Worm (Caenorhabditis elegans) whole organism, young adult: Measurements from ENCODE around the gene catp-6.

Experiments
- B0019.2 ChIP-seq: fragments of 200-800 bp; sonication (Bioruptor generic); conservative IDR thresholded peaks from 2 replicates; pipeline ENCODE4 v1.3.6; 2022; ENCODE audit warnings: missing genetic modification reagents, missing genetic modification characterization, missing compliant biosample characterization
- B0261.1 ChIP-seq: sonication (generic microtip); optimal IDR thresholded peaks from 2 replicates; lab custom pipeline; 2016; ENCODE audit warnings: mild to moderate bottlenecking, missing genetic modification characterization, moderate library complexity, missing compliant biosample characterization
- C06A6.2 ChIP-seq: fragments of 200-800 bp; sonication (Bioruptor generic); conservative IDR thresholded peaks from 2 replicates; pipeline ENCODE4 v1.3.6; 2022; ENCODE audit warnings: missing genetic modification characterization, missing compliant biosample characterization
- D2030.7 ChIP-seq: fragments of 200-800 bp; sonication (Bioruptor generic); IDR thresholded peaks from 2 replicates; pipeline ENCODE4 v1.3.6; 2022; ENCODE audit warnings: missing genetic modification reagents, missing genetic modification characterization, missing compliant biosample characterization
- F22D6.2 ChIP-seq: sonication (generic microtip); optimal IDR thresholded peaks from 2 replicates; lab custom pipeline; 2016; ENCODE audit warnings: mild to moderate bottlenecking, missing genetic modification characterization, missing compliant biosample characterization
- F23B12.7 ChIP-seq: sonication (generic microtip); optimal IDR thresholded peaks from 2 replicates; lab custom pipeline; 2017; ENCODE audit warnings: missing genetic modification characterization, mild to moderate bottlenecking, missing compliant biosample characterization, antibody characterized with exemption, moderate library complexity; ENCODE audit not compliant: insufficient read depth
- T26A5.8 ChIP-seq: sonication (generic microtip); optimal IDR thresholded peaks from 2 replicates; lab custom pipeline; 2016; ENCODE audit warnings: missing genetic modification characterization, missing compliant biosample characterization
- Y53G8AR.9 ChIP-seq: fragments of 200-800 bp; sonication (Bioruptor generic); conservative IDR thresholded peaks from 2 replicates; pipeline ENCODE4 v1.3.6; 2022; ENCODE audit warnings: missing genetic modification reagents, missing genetic modification characterization, missing compliant biosample characterization
- ZK185.1 ChIP-seq: sonication (generic microtip); optimal IDR thresholded peaks from 2 replicates; lab custom pipeline; 2016; ENCODE audit warnings: mild to moderate bottlenecking, missing genetic modification characterization, missing compliant biosample characterization; ENCODE audit not compliant: poor library complexity, severe bottlenecking
- atf-7 ChIP-seq: sonication (generic microtip); optimal IDR thresholded peaks from 2 replicates; lab custom pipeline; 2017; ENCODE audit warnings: mild to moderate bottlenecking, missing genetic modification characterization, missing compliant biosample characterization
- attf-5 ChIP-seq: fragments of 200-800 bp; sonication (Bioruptor generic); optimal IDR thresholded peaks from 2 replicates; lab custom pipeline; 2018; ENCODE audit warnings: mild to moderate bottlenecking, missing genetic modification characterization, missing compliant biosample characterization
- ceh-100 ChIP-seq: fragments of 200-800 bp; sonication (Bioruptor generic); IDR thresholded peaks from 2 replicates; pipeline ENCODE4 v1.3.6; 2022; ENCODE audit warnings: missing genetic modification reagents, missing genetic modification characterization, missing compliant biosample characterization
- ceh-27 ChIP-seq: fragments of 200-800 bp; sonication (Bioruptor generic); optimal IDR thresholded peaks from 2 replicates; lab custom pipeline; 2018; ENCODE audit warnings: mild to moderate bottlenecking, missing genetic modification characterization, moderate library complexity, missing compliant biosample characterization
- ceh-58 ChIP-seq: fragments of 200-800 bp; sonication (Bioruptor generic); IDR thresholded peaks from 2 replicates; pipeline ENCODE4 v1.3.6; 2022; ENCODE audit warnings: missing genetic modification characterization, missing compliant biosample characterization
- die-1 ChIP-seq: sonication (generic microtip); optimal IDR thresholded peaks from 2 replicates; lab custom pipeline; 2016; ENCODE audit warnings: missing genotype, mild to moderate bottlenecking, missing genetic modification characterization, missing compliant biosample characterization
- dox-1 ChIP-seq: fragments of 200-800 bp; sonication (Bioruptor generic); IDR thresholded peaks from 2 replicates; pipeline ENCODE4 v1.3.6; 2022; ENCODE audit warnings: missing genetic modification reagents, missing genetic modification characterization, missing compliant biosample characterization
- efl-1 ChIP-seq: fragments of 150-350 bp; optimal IDR thresholded peaks from 2 replicates; lab custom pipeline; 2014; ENCODE audit warnings: missing biosample characterization, missing genetic modification reagents, missing genetic modification characterization
- egrh-3 ChIP-seq: fragments of 200-800 bp; sonication (Bioruptor generic); IDR thresholded peaks from 2 replicates; pipeline ENCODE4 v1.3.6; 2022; ENCODE audit warnings: missing genetic modification reagents, missing genetic modification characterization, missing compliant biosample characterization
- ekl-4 ChIP-seq: fragments of 200-800 bp; sonication (Bioruptor generic); IDR thresholded peaks from 2 replicates; pipeline ENCODE4 v1.3.6; 2022; ENCODE audit warnings: missing genetic modification reagents, missing genetic modification characterization, missing compliant biosample characterization
- hsf-1 ChIP-seq: fragments of 200-800 bp; sonication (Bioruptor generic); IDR thresholded peaks from 2 replicates; pipeline ENCODE4 v1.3.6; 2022; ENCODE audit warnings: missing genetic modification reagents, missing genetic modification characterization, missing compliant biosample characterization
- let-526 ChIP-seq: fragments of 200-800 bp; sonication (Bioruptor generic); IDR thresholded peaks from 2 replicates; pipeline ENCODE4 v1.3.6; 2022; ENCODE audit warnings: missing genetic modification reagents, missing genetic modification characterization, missing compliant biosample characterization
- lin-26 ChIP-seq: fragments of 200-800 bp; sonication (Bioruptor generic); IDR thresholded peaks from 2 replicates; pipeline ENCODE4 v1.3.6; 2022; ENCODE audit warnings: missing genetic modification reagents, missing genetic modification characterization, missing compliant biosample characterization
- lin-40 ChIP-seq: sonication (generic microtip); optimal IDR thresholded peaks from 2 replicates; lab custom pipeline; 2016; ENCODE audit warnings: missing genetic modification characterization, mild to moderate bottlenecking, missing compliant biosample characterization, missing genotype, missing genetic modification reagents
- lin-54 ChIP-seq: fragments of 200-800 bp; sonication (Bioruptor generic); optimal IDR thresholded peaks from 2 replicates; lab custom pipeline; 2018; ENCODE audit warnings: mild to moderate bottlenecking, missing genetic modification characterization, missing compliant biosample characterization
- lsl-1 ChIP-seq: fragments of 200-800 bp; sonication (Bioruptor generic); optimal IDR thresholded peaks from 2 replicates; lab custom pipeline; 2018; ENCODE audit warnings: mild to moderate bottlenecking, missing genetic modification characterization, moderate library complexity, missing compliant biosample characterization
- madf-3 ChIP-seq: fragments of 200-800 bp; sonication (Bioruptor generic); IDR thresholded peaks from 2 replicates; pipeline ENCODE4 v1.3.6; 2022; ENCODE audit warnings: missing genetic modification reagents, missing genetic modification characterization, missing compliant biosample characterization
- madf-6 ChIP-seq: fragments of 200-800 bp; sonication (Bioruptor generic); IDR thresholded peaks from 2 replicates; pipeline ENCODE4 v1.3.6; 2022; ENCODE audit warnings: missing genetic modification reagents, missing genetic modification characterization, missing compliant biosample characterization
- mcd-1 ChIP-seq: fragments of 200-800 bp; sonication (Bioruptor generic); IDR thresholded peaks from 2 replicates; pipeline ENCODE4 v1.3.6; 2022; ENCODE audit warnings: missing genetic modification reagents, missing genetic modification characterization, missing compliant biosample characterization
- nfya-2 ChIP-seq: fragments of 200-800 bp; sonication (Bioruptor generic); IDR thresholded peaks from 2 replicates; pipeline ENCODE4 v1.3.6; 2022; ENCODE audit warnings: missing genetic modification reagents, missing genetic modification characterization, missing compliant biosample characterization
- nhr-80 ChIP-seq: sonication (generic microtip); optimal IDR thresholded peaks from 2 replicates; lab custom pipeline; 2016; ENCODE audit warnings: missing genetic modification characterization, missing compliant biosample characterization
- pha-4 ChIP-seq: fragments of 150-350 bp; sonication (generic microtip); optimal IDR thresholded peaks from 2 replicates; lab custom pipeline; 2014; ENCODE audit warnings: missing biosample characterization, missing genetic modification reagents, missing genetic modification characterization
- repo-1 ChIP-seq: sonication (generic microtip); optimal IDR thresholded peaks from 2 replicates; lab custom pipeline; 2017; ENCODE audit warnings: mild to moderate bottlenecking, missing genetic modification characterization, missing compliant biosample characterization
- snpc-3.4 ChIP-seq: sonication (generic microtip); optimal IDR thresholded peaks from 2 replicates; lab custom pipeline; 2017; ENCODE audit warnings: missing genetic modification characterization, mild to moderate bottlenecking, missing compliant biosample characterization, antibody characterized with exemption, moderate library complexity, missing genotype, missing genetic modification reagents
- snpc-4 ChIP-seq, 5 experiments: fragments of 150-350 bp in 1 of 5; sonication (generic microtip) in 4 of 5; optimal IDR thresholded peaks; 2 replicates each; lab custom pipeline; 2014 to 2018; ENCODE audit warnings: missing genetic modification characterization in 5 of 5, missing biosample characterization in 3 of 5, antibody characterized with exemption in 2 of 5, mild to moderate bottlenecking in 2 of 5, missing compliant biosample characterization in 2 of 5, missing genotype in 2 of 5, moderate library complexity in 2 of 5, missing genetic modification reagents in 1 of 5
- tbp1 ChIP-seq: fragments of 200-800 bp; sonication (Bioruptor generic); optimal IDR thresholded peaks from 2 replicates; lab custom pipeline; 2018; ENCODE audit warnings: mild to moderate bottlenecking, missing genetic modification characterization, missing compliant biosample characterization
- unc-130 ChIP-seq: sonication (generic microtip); optimal IDR thresholded peaks from 2 replicates; lab custom pipeline; 2016; ENCODE audit warnings: missing genetic modification reagents, missing genetic modification characterization, missing compliant biosample characterization
- xnd-1 ChIP-seq: sonication (generic microtip); optimal IDR thresholded peaks from 2 replicates; lab custom pipeline; 2016; ENCODE audit warnings: missing genotype, missing genetic modification reagents, missing genetic modification characterization, missing compliant biosample characterization
- zim-3 ChIP-seq: sonication (generic microtip); optimal IDR thresholded peaks from 2 replicates; lab custom pipeline; 2017; ENCODE audit warnings: mild to moderate bottlenecking, missing genetic modification characterization, moderate library complexity, missing compliant biosample characterization
- ztf-26 ChIP-seq: sonication (generic microtip); optimal IDR thresholded peaks from 2 replicates; lab custom pipeline; 2017; ENCODE audit warnings: missing genetic modification characterization, missing compliant biosample characterization

Gene catp-6

DNA sequence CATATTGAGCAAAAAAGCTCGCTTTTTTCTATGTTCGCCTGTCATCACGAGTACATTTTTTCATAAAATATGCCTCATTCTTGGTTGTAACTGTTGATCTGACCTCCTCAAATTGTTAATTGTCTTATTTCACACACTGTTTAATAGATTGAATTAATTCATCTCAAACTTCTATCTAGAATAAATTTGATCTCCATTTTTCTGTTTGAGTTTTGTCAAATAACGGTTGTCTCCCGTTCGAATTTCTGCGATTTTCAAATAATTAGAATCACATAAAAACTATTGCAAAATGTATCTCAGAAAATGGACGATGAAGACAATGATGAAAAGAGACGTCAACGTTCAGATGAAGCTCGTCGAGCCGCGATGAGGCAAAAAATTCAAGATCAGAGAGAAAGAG is 37.5 kb upstream of the catp-6 start, which contains the start of gene K07F5.14:
K07F5.14 (plus strand) TSS at position 301 of the 400 bp plus-strand sequence.
- TF ChIP-seq F22D6.2 (no peak), ceh-58 (GFP tag; lab: Robert Waterston, UW) (no peak), lin-54 (GFP tag; lab: Kevin White, UChicago) (no peak), dox-1 (no peak), lsl-1 (peak; percentile 3), madf-3 (peak; percentile 59; the same call in 1 of the 2 replicates), xnd-1 (tag; lab: Kevin White, UChicago) (no peak), nfya-2 (GFP tag; lab: Robert Waterston, UW) (no peak), die-1 (tag; lab: Kevin White, UChicago) (no peak), atf-7 (tag; lab: Kevin White, UChicago) (no peak), B0261.1 (tag; lab: Kevin White, UChicago) (no peak), lin-40 (tag; lab: Kevin White, UChicago) (no peak), madf-6 (peak; percentile 35; the same call in 1 of the 2 replicates), C06A6.2 (GFP tag; lab: Robert Waterston, UW) (no peak), lin-26 (GFP tag; lab: Robert Waterston, UW) (no peak), T26A5.8 (tag; lab: Kevin White, UChicago) (no peak), ztf-26 (tag; lab: Kevin White, UChicago) (no peak)

DNA sequence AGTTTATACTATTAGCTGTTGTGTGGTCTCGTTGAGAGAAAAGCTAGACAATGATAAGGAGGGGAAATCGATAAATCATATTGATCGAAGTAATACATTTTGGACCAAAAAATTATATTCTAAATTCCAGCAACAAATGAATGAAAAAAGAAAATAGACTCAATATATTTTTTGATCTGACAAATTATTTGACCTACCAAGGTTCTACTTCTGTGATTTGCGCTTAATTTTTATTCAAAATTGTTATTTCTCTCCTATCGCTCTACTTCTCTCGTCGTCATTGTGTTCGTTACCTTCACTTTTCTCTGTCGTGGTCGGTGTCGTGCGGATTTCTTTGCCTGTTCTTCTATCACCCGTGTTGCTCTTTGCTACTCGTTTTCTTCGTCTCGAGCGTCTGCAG is 34.6 kb upstream of the catp-6 start:
- TF ChIP-seq ekl-4 (GFP tag; lab: Robert Waterston, UW), result no peak
- TF ChIP-seq ceh-100, result no peak
- TF ChIP-seq snpc-3.4 (tag; lab: Kevin White, UChicago), result no peak
- no peak for TF ChIP-seq hsf-1 (GFP tag; lab: Robert Waterston, UW)
- no peak for TF ChIP-seq zim-3 (tag; lab: Kevin White, UChicago)
- TF ChIP-seq mcd-1, result no peak
- TF ChIP-seq pha-4 (tag; lab: Kevin White, UChicago), result no peak
- no peak for TF ChIP-seq B0019.2 (GFP tag; lab: Robert Waterston, UW)
- no peak for TF ChIP-seq let-526 (GFP tag; lab: Robert Waterston, UW)
- peak; percentile 15 for TF ChIP-seq xnd-1 (tag; lab: Kevin White, UChicago)
- no peak for TF ChIP-seq ZK185.1 (tag; lab: Kevin White, UChicago)
- TF ChIP-seq unc-130 (GFP tag; lab: Kevin White, UChicago), result no peak
- TF ChIP-seq egrh-3 (GFP tag; lab: Robert Waterston, UW), result no peak
- peak; percentile 77 for TF ChIP-seq madf-6
- TF ChIP-seq Y53G8AR.9, result no peak
- peak; percentile 52 for TF ChIP-seq efl-1 (GFP tag; lab: Kevin White, UChicago)
- TF ChIP-seq, all 124 proteins: peak for 3

DNA sequence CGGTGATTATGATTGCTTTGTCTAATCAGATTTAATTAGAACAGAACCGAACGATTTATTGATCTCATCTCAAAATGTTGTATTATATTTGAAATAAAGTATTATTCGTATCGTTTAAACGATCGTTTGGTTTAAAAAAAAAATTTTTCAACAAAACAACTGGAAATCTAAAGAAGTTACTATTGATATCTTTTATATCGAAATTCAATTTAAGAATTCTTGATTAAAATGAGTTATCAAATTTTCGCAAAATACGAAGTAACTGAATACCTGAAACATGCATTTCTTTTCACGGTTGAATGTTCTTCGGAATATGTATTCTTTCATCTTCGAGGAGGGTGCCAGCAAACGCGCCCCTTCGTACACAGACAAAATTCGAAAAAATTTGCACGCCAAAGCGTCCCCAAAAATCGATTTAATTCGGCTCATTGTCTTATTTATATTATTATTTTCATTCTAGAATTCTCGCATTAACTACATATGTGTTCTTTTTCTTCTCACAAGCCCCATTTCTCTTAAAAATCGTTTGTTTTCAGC is 33.6 kb upstream of the catp-6 start, which contains the start of gene npp-1:
npp-1 (plus strand) TSS at position 537 of the 537 bp plus-strand sequence.
- peak; percentile 83 for TF ChIP-seq ceh-100
- TF ChIP-seq F23B12.7 (tag; lab: Kevin White, UChicago), result peak; percentile 18
- no peak for TF ChIP-seq repo-1 (tag; lab: Kevin White, UChicago)
- TF ChIP-seq B0261.1 (tag; lab: Kevin White, UChicago), result no peak
- TF ChIP-seq snpc-4 (GFP tag; optimal IDR thresholded peaks at IDR 0.05; lab: Kevin White, UChicago), result no peak
- peak in 1 of 4 experiments; percentile 7 for TF ChIP-seq snpc-4 (tag; optimal IDR thresholded peaks at IDR 0.05; lab: Kevin White, UChicago)
- peak; percentile 22; the same call in 1 of the 2 replicates for TF ChIP-seq D2030.7 (GFP tag; lab: Robert Waterston, UW)
- TF ChIP-seq attf-5 (GFP tag; lab: Kevin White, UChicago), result peak; percentile 63
- TF ChIP-seq mcd-1, result peak; percentile 69
- no peak for TF ChIP-seq tbp1 (GFP tag; lab: Kevin White, UChicago)
- peak; percentile 9 for TF ChIP-seq ceh-27
- peak; percentile 20 for TF ChIP-seq nhr-80
